Fruit fly (Drosophila melanogaster) whole organism, embryonic: Measurements from ENCODE around the gene solo.

Experiments used
- ATbp ChIP-seq: fragments of 200-800 bp; sonication (Bioruptor generic); optimal IDR thresholded peaks from 2 replicates; lab custom pipeline; 2017; ENCODE audit warnings: missing biosample characterization, mild to moderate bottlenecking, missing genetic modification characterization, missing genetic modification reagents
- Abd-B ChIP-seq: fragments of 200-800 bp; sonication (Bioruptor generic); optimal IDR thresholded peaks from 2 replicates; lab custom pipeline; 2018; ENCODE audit warnings: missing biosample characterization, mild to moderate bottlenecking, missing genetic modification characterization, moderate library complexity
- CG10147 ChIP-seq: fragments of 200-800 bp; sonication (Bioruptor generic); optimal IDR thresholded peaks from 2 replicates; lab custom pipeline; 2019; ENCODE audit warnings: missing biosample characterization, mild to moderate bottlenecking, missing genetic modification characterization, moderate library complexity
- CG10959 ChIP-seq: fragments of 200-800 bp; sonication (Bioruptor generic); IDR thresholded peaks from 2 replicates; pipeline ENCODE4 v1.3.6; 2022; ENCODE audit warnings: missing biosample characterization, missing genetic modification characterization
- CG10979 ChIP-seq: fragments of 200-800 bp; sonication (Bioruptor generic); optimal IDR thresholded peaks from 2 replicates; lab custom pipeline; 2018; ENCODE audit warnings: missing biosample characterization, mild to moderate bottlenecking, missing genetic modification characterization, moderate library complexity
- CG11085 ChIP-seq: fragments of 200-800 bp; sonication (Bioruptor generic); IDR thresholded peaks from 2 replicates; pipeline ENCODE4 v1.3.6; 2022; ENCODE audit warnings: missing biosample characterization, missing genetic modification characterization
- CG11093 ChIP-seq: fragments of 200-800 bp; sonication (Bioruptor generic); IDR thresholded peaks from 3 replicates; pipeline ENCODE4 v1.3.6; 2022; ENCODE audit warnings: missing biosample characterization, missing genetic modification characterization
- CG11247 ChIP-seq: fragments of 200-800 bp; sonication (Bioruptor generic); IDR thresholded peaks from 2 replicates; pipeline ENCODE4 v1.3.6; 2022; ENCODE audit warnings: missing biosample characterization, missing genetic modification characterization
- CG11696 ChIP-seq: fragments of 200-800 bp; sonication (Bioruptor generic); IDR thresholded peaks from 2 replicates; pipeline ENCODE4 v1.3.6; 2022; ENCODE audit warnings: missing biosample characterization, missing genetic modification characterization
- CG13894 ChIP-seq: fragments of 200-800 bp; sonication (Bioruptor generic); optimal IDR thresholded peaks from 3 replicates; lab custom pipeline; 2018; ENCODE audit warnings: missing biosample characterization, mild to moderate bottlenecking, missing genetic modification characterization, moderate library complexity
- CG14710 ChIP-seq: fragments of 200-800 bp; sonication (Bioruptor generic); optimal IDR thresholded peaks from 3 replicates; lab custom pipeline; 2019; ENCODE audit warnings: missing biosample characterization, mild to moderate bottlenecking, missing genetic modification characterization, moderate library complexity
- CG15514 ChIP-seq: fragments of 200-800 bp; sonication (Bioruptor generic); optimal IDR thresholded peaks from 3 replicates; lab custom pipeline; 2017; ENCODE audit warnings: missing biosample characterization, missing genetic modification characterization, mild to moderate bottlenecking, moderate library complexity, missing genetic modification reagents
- CG1647 ChIP-seq: fragments of 200-800 bp; sonication (Bioruptor generic); optimal IDR thresholded peaks from 3 replicates; lab custom pipeline; 2016; ENCODE audit warnings: missing biosample characterization, missing genetic modification characterization
- CG17829 ChIP-seq: fragments of 200-800 bp; optimal IDR thresholded peaks from 2 replicates; lab custom pipeline; 2019; ENCODE audit warnings: missing biosample characterization, mild to moderate bottlenecking, missing genetic modification characterization, moderate library complexity
- CG2712 ChIP-seq: fragments of 200-800 bp; optimal IDR thresholded peaks from 3 replicates; lab custom pipeline; 2019; ENCODE audit warnings: missing biosample characterization, mild to moderate bottlenecking, missing genetic modification characterization, moderate library complexity
- CG30403 ChIP-seq: fragments of 200-800 bp; sonication (Bioruptor generic); optimal IDR thresholded peaks from 3 replicates; lab custom pipeline; 2016; ENCODE audit warnings: missing biosample characterization, missing genetic modification characterization
- CG30431 ChIP-seq: fragments of 200-800 bp; sonication (Bioruptor generic); optimal IDR thresholded peaks from 2 replicates; lab custom pipeline; 2017; ENCODE audit warnings: missing biosample characterization, missing genetic modification characterization
- CG32532 ChIP-seq: fragments of 200-800 bp; sonication (Bioruptor generic); IDR thresholded peaks from 2 replicates; pipeline ENCODE4 v1.3.6; 2022; ENCODE audit warnings: missing biosample characterization, missing genetic modification characterization
- CG34376 ChIP-seq: fragments of 200-800 bp; sonication (Bioruptor generic); optimal IDR thresholded peaks from 2 replicates; lab custom pipeline; 2018; ENCODE audit warnings: missing biosample characterization, mild to moderate bottlenecking, missing genetic modification characterization
- CG3726 ChIP-seq: fragments of 200-800 bp; sonication (Bioruptor generic); IDR thresholded peaks from 3 replicates; pipeline ENCODE4, ENCODE4 v1.3.6; 2022; ENCODE audit warnings: missing biosample characterization, missing genetic modification characterization
- CG3838 ChIP-seq: fragments of 200-800 bp; sonication (Bioruptor generic); optimal IDR thresholded peaks from 3 replicates; lab custom pipeline; 2016; ENCODE audit warnings: missing biosample characterization, missing genetic modification characterization
- CG3847 ChIP-seq: fragments of 200-800 bp; sonication (Bioruptor generic); IDR thresholded peaks from 2 replicates; pipeline ENCODE4 v1.3.6; 2022; ENCODE audit warnings: missing biosample characterization, missing genetic modification characterization
- D19B ChIP-seq: fragments of 200-800 bp; sonication (Bioruptor generic); optimal IDR thresholded peaks from 2 replicates; lab custom pipeline; 2017; ENCODE audit warnings: missing biosample characterization, mild to moderate bottlenecking, missing genetic modification characterization
- Dek ChIP-seq: fragments of 200-800 bp; sonication (Bioruptor generic); optimal IDR thresholded peaks from 3 replicates; lab custom pipeline; 2019; ENCODE audit warnings: missing biosample characterization, mild to moderate bottlenecking, missing genetic modification characterization, moderate library complexity
- Dref ChIP-seq: fragments of 200-800 bp; sonication (Bioruptor generic); IDR thresholded peaks from 2 replicates; pipeline ENCODE4 v1.3.6; 2022; ENCODE audit warnings: missing biosample characterization, missing genetic modification characterization
- Fer2 ChIP-seq: fragments of 200-800 bp; sonication (Bioruptor generic); optimal IDR thresholded peaks from 2 replicates; lab custom pipeline; 2018; ENCODE audit warnings: missing biosample characterization, mild to moderate bottlenecking, missing genetic modification characterization, moderate library complexity
- H15 ChIP-seq: fragments of 200-800 bp; sonication (Bioruptor generic); IDR thresholded peaks from 3 replicates; pipeline ENCODE4 v1.3.6; 2022; ENCODE audit warnings: missing biosample characterization, missing genetic modification characterization
- Hr3 ChIP-seq: fragments of 200-800 bp; sonication (Bioruptor generic); optimal IDR thresholded peaks from 3 replicates; lab custom pipeline; 2016; ENCODE audit warnings: missing biosample characterization, missing genetic modification characterization
- Hr39 ChIP-seq: fragments of >200 bp; optimal IDR thresholded peaks from 2 replicates; lab custom pipeline; 2017
- Max ChIP-seq: fragments of 200-800 bp; sonication (Bioruptor generic); optimal IDR thresholded peaks from 2 replicates; lab custom pipeline; 2016; ENCODE audit warnings: missing biosample characterization, mild to moderate bottlenecking, missing genetic modification characterization
- Myb ChIP-seq: fragments of 200-800 bp; sonication (Bioruptor generic); optimal IDR thresholded peaks from 2 replicates; lab custom pipeline; 2016; ENCODE audit warnings: missing biosample characterization, missing genetic modification characterization
- Ravus ChIP-seq: fragments of 200-800 bp; sonication (Bioruptor generic); IDR thresholded peaks from 2 replicates; pipeline ENCODE4 v1.3.6; 2022; ENCODE audit warnings: missing biosample characterization, missing genetic modification characterization
- Sin3A ChIP-seq: fragments of >200 bp; optimal IDR thresholded peaks from 2 replicates; lab custom pipeline; 2018
- Xrp1 ChIP-seq: fragments of 200-800 bp; sonication (Bioruptor generic); IDR thresholded peaks from 2 replicates; pipeline ENCODE4 v1.3.6; 2022; ENCODE audit warnings: missing biosample characterization, missing genetic modification characterization
- aop ChIP-seq: fragments of 200-800 bp; sonication (Bioruptor generic); IDR thresholded peaks from 2 replicates; pipeline ENCODE4 v1.3.6; 2022; ENCODE audit warnings: missing biosample characterization, missing genetic modification characterization
- bab2 ChIP-seq: fragments of 200-800 bp; sonication (Bioruptor generic); optimal IDR thresholded peaks from 2 replicates; lab custom pipeline; 2016; ENCODE audit warnings: missing biosample characterization, missing genetic modification characterization
- dysf ChIP-seq: fragments of 200-800 bp; sonication (Bioruptor generic); IDR thresholded peaks from 3 replicates; pipeline ENCODE4 v1.3.6; 2022; ENCODE audit warnings: missing biosample characterization, missing genetic modification characterization
- en ChIP-seq: fragments of 200-800 bp; sonication (Bioruptor generic); optimal IDR thresholded peaks from 2 replicates; lab custom pipeline; 2016; ENCODE audit warnings: missing biosample characterization, missing genetic modification characterization
- exex ChIP-seq: fragments of 200-800 bp; sonication (Bioruptor generic); optimal IDR thresholded peaks from 4 replicates; lab custom pipeline; 2018; ENCODE audit warnings: missing biosample characterization, mild to moderate bottlenecking, missing genetic modification characterization, moderate library complexity
- fd102C ChIP-seq: fragments of 200-800 bp; sonication (Bioruptor generic); optimal IDR thresholded peaks from 2 replicates; lab custom pipeline; 2018; ENCODE audit warnings: missing biosample characterization, mild to moderate bottlenecking, missing genetic modification characterization, moderate library complexity
- hkb ChIP-seq, 2 experiments: fragments of 200-800 bp in 1 of 2; fragments of >200 bp in 1 of 2; sonication (Bioruptor generic) in 1 of 2; IDR thresholded peaks in 1 of 2; optimal IDR thresholded peaks in 1 of 2; 2 replicates each; pipeline versions ENCODE4 v1.3.6 to Lab custom; 2017 to 2022; ENCODE audit warnings: missing biosample characterization in 1 of 2, missing genetic modification characterization in 1 of 2
- pnt ChIP-seq: fragments of 200-800 bp; sonication (Bioruptor generic); optimal IDR thresholded peaks from 3 replicates; lab custom pipeline; 2016; ENCODE audit warnings: missing biosample characterization, missing genetic modification characterization
- sens ChIP-seq: fragments of 200-800 bp; sonication (Bioruptor generic); peaks from one replicate; lab custom pipeline; 2016; ENCODE audit warnings: missing biosample characterization, missing genetic modification characterization
- sima ChIP-seq: fragments of 200-800 bp; sonication (Bioruptor generic); optimal IDR thresholded peaks from 2 replicates; lab custom pipeline; 2016; ENCODE audit warnings: missing biosample characterization, missing genetic modification characterization
- sna ChIP-seq: fragments of 200-800 bp; sonication (Bioruptor generic); IDR thresholded peaks from 2 replicates; pipeline ENCODE4 v1.3.6; 2022; ENCODE audit warnings: missing biosample characterization, missing genetic modification characterization; ENCODE audit not compliant: partially characterized antibody
- sob ChIP-seq: fragments of 200-800 bp; sonication (Bioruptor generic); IDR thresholded peaks from 2 replicates; pipeline ENCODE4 v1.3.6; 2022; ENCODE audit warnings: missing biosample characterization, missing genetic modification characterization
- stwl ChIP-seq: fragments of 200-800 bp; sonication (Bioruptor generic); optimal IDR thresholded peaks from 3 replicates; lab custom pipeline; 2018; ENCODE audit warnings: missing biosample characterization, mild to moderate bottlenecking, missing genetic modification characterization, moderate library complexity
- tin ChIP-seq: fragments of 200-800 bp; sonication (Bioruptor generic); optimal IDR thresholded peaks from 3 replicates; lab custom pipeline; 2016; ENCODE audit warnings: missing biosample characterization, missing genetic modification characterization
- tna ChIP-seq: fragments of 200-800 bp; sonication (Bioruptor generic); IDR thresholded peaks from 2 replicates; pipeline ENCODE4 v1.3.6; 2022; ENCODE audit warnings: missing biosample characterization, missing genetic modification characterization; ENCODE audit not compliant: partially characterized antibody
- trem ChIP-seq: fragments of 200-800 bp; optimal IDR thresholded peaks from 3 replicates; lab custom pipeline; 2019; ENCODE audit warnings: missing biosample characterization, mild to moderate bottlenecking, missing genetic modification characterization, moderate library complexity
- vvl ChIP-seq: fragments of 200-800 bp; sonication (Bioruptor generic); IDR thresholded peaks from 2 replicates; pipeline ENCODE4 v1.3.6; 2022; ENCODE audit warnings: missing biosample characterization, missing genetic modification characterization
- yki ChIP-seq: fragments of >200 bp; optimal IDR thresholded peaks from 3 replicates; lab custom pipeline; 2018
- zfh1 ChIP-seq: fragments of 200-800 bp; sonication (Bioruptor generic); IDR thresholded peaks from 3 replicates; pipeline ENCODE4 v1.3.6; 2022; ENCODE audit warnings: missing biosample characterization, missing genetic modification characterization

Gene solo

DNA sequence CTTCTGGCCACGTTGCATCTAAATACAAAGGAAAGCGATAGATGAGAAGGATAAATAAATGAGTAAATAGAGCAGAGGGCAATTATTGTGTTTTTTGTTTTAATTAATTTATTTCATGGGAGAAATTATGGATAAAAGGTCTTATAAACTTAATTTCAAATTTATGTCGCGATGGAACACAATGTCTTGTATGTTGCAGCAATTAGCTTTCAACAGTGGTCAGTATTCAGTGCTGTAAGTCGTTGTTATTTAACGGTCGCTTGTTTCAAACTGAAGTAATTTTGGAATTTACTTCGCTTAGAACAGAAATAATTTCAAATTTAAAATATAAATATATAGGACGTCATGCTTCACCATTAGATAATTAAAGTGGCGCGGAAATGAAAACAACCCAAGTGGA lies 56.5 kb downstream of the solo start (continued):
- TF ChIP-seq ATbp (GFP tag; lab: Kevin White, UChicago) = no peak
- peak; percentile 48; the same call in 1 of the 2 replicates for TF ChIP-seq sob
- TF ChIP-seq H15 (GFP tag; lab: Robert Waterston, UW) = no peak
- TF ChIP-seq yki (lab: Kevin White, UChicago) = no peak
- no peak; the same call in 1 of the 2 replicates for TF ChIP-seq sna (GFP tag; lab: Robert Waterston, UW)
- no peak for TF ChIP-seq tin
- TF ChIP-seq CG30403 (GFP tag; lab: Kevin White, UChicago) = no peak
- TF ChIP-seq aop (GFP tag; lab: Robert Waterston, UW) = no peak
- TF ChIP-seq CG11085 = peak; percentile 47; the same call in 1 of the 2 replicates
- peak; percentile 14 for TF ChIP-seq CG14710 (tag; lab: Kevin White, UChicago)
- TF ChIP-seq CG15514 (GFP tag; lab: Kevin White, UChicago) = peak; percentile 11
- TF ChIP-seq Myb = peak; percentile 85
- no peak for TF ChIP-seq CG11696 (GFP tag; lab: Robert Waterston, UW)
- no peak for TF ChIP-seq CG32532
- no peak for TF ChIP-seq CG11093 (GFP tag; lab: Robert Waterston, UW)
- no peak for TF ChIP-seq CG17829 (tag; lab: Kevin White, UChicago)
- no peak for TF ChIP-seq exex
- TF ChIP-seq CG30431 (GFP tag; lab: Kevin White, UChicago) = no peak
- TF ChIP-seq CG3847 (GFP tag; lab: Robert Waterston, UW) = no peak
- TF ChIP-seq fd102C = no peak
- no peak for TF ChIP-seq Hr39 (lab: Kevin White, UChicago)
- no peak for TF ChIP-seq Sin3A (lab: Kevin White, UChicago)
- no peak for TF ChIP-seq bab2 (GFP tag; lab: Kevin White, UChicago)
- no peak for TF ChIP-seq CG11247 (GFP tag; lab: Robert Waterston, UW)
- no peak for TF ChIP-seq CG10147 (GFP tag; lab: Kevin White, UChicago)
- no peak for TF ChIP-seq CG1647 (GFP tag; lab: Kevin White, UChicago)
- no peak for TF ChIP-seq zfh1 (GFP tag; lab: Robert Waterston, UW)
- no peak for TF ChIP-seq pnt
- no peak for TF ChIP-seq CG34376 (GFP tag; lab: Kevin White, UChicago)
- TF ChIP-seq hkb (optimal IDR thresholded peaks at IDR 0.05; lab: Kevin White, UChicago) = no peak
- TF ChIP-seq hkb (GFP tag; IDR thresholded peaks at IDR 0.05; lab: Robert Waterston, UW) = no peak
- no peak for TF ChIP-seq en (GFP tag; lab: Kevin White, UChicago)
- peak; percentile 26 for TF ChIP-seq Abd-B (GFP tag; lab: Kevin White, UChicago)
- TF ChIP-seq Dek (tag; lab: Kevin White, UChicago) = no peak
- 0 out of 2 replicates have a peak, but pooled peaks have one; percentile 8 for TF ChIP-seq Xrp1 (GFP tag; lab: Robert Waterston, UW)
- peak; percentile 98 for TF ChIP-seq stwl (tag; lab: Kevin White, UChicago)
- TF ChIP-seq trem (tag; lab: Kevin White, UChicago) = peak; percentile 32
- TF ChIP-seq tna = no peak
- no peak for TF ChIP-seq CG13894 (tag; lab: Kevin White, UChicago)
- TF ChIP-seq D19B (GFP tag; lab: Kevin White, UChicago) = no peak
- TF ChIP-seq sima (GFP tag; lab: Kevin White, UChicago) = no peak
- no peak for TF ChIP-seq CG3838 (GFP tag; lab: Kevin White, UChicago)
- no peak for TF ChIP-seq CG10979 (tag; lab: Kevin White, UChicago)
- TF ChIP-seq vvl (GFP tag; lab: Robert Waterston, UW) = no peak
- 0 out of 3 replicates have a peak, but pooled peaks have one; percentile 36 for TF ChIP-seq dysf (GFP tag; lab: Robert Waterston, UW)
- no peak for TF ChIP-seq CG10959 (GFP tag; lab: Robert Waterston, UW)
- TF ChIP-seq CG3726 = no peak
- TF ChIP-seq CG2712 (tag; lab: Kevin White, UChicago) = peak; percentile 16
- TF ChIP-seq Fer2 (tag; lab: Kevin White, UChicago) = no peak
- no peak for TF ChIP-seq Hr3 (GFP tag; lab: Kevin White, UChicago)
- no peak for TF ChIP-seq sens (GFP tag; lab: Kevin White, UChicago)
- no peak for TF ChIP-seq Ravus (GFP tag; lab: Robert Waterston, UW)
- TF ChIP-seq Dref (GFP tag; lab: Robert Waterston, UW) = 0 out of 2 replicates have a peak, but pooled peaks have one; percentile 7
- TF ChIP-seq Max = peak; percentile 3
